Worm (Caenorhabditis elegans): ENCODE data around the gene F19C6.3.

The F19C6.3 gene

DNA sequence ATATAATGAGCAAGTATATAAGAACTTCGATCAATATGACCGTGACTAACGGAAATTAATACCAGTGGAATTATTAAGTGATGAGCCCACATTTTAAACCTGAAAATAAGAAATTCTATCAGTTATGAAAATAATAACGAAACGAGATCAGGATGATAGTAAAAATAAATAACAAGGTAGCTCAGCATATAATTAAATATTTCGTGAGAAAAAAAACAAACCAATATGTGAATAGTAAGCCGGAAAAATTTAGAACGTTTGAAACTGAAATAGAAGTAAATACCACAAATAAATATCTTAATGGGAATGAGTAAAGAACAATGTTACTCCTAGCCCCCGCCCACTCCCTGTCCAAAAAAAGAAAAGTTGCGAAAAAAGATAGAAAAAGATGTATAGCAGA lies at the start of gene F19C6.3:
Gene F19C6.3, minus strand, starts transcription at position 101 of the 400 bp plus-strand sequence.
- TF ChIP-seq nhr-237 (tag; optimal IDR thresholded peaks at IDR 0.05): no peak
- TF ChIP-seq sdz-12 (GFP tag; optimal IDR thresholded peaks at IDR 0.05): no peak
- TF ChIP-seq ZK337.2 (GFP tag; IDR thresholded peaks at IDR 0.05): no peak
- TF ChIP-seq F10B5.3 (tag; optimal IDR thresholded peaks at IDR 0.05): no peak
- TF ChIP-seq snpc-1.2 (GFP tag; IDR thresholded peaks at IDR 0.05): no peak
- TF ChIP-seq egl-27 (tag; optimal IDR thresholded peaks at IDR 0.05): no peak
- no peak for TF ChIP-seq nhr-76 (tag; optimal IDR thresholded peaks at IDR 0.05)
- no peak for TF ChIP-seq arid-1 (GFP tag; conservative IDR thresholded peaks at IDR 0.05)
- no peak for TF ChIP-seq lsy-2 (tag; optimal IDR thresholded peaks at IDR 0.05)
- TF ChIP-seq lin-29 (GFP tag; IDR thresholded peaks at IDR 0.05): no peak
- TF ChIP-seq T20F7.1 (GFP tag; optimal IDR thresholded peaks at IDR 0.05): no peak
- no peak for TF ChIP-seq nhr-10 (tag; optimal IDR thresholded peaks at IDR 0.05)
- no peak for TF ChIP-seq ceh-28 (tag; optimal IDR thresholded peaks at IDR 0.05)
- no peak for TF ChIP-seq nhr-25 (tag; optimal IDR thresholded peaks at IDR 0.05; ENCODE audit: borderline replicate concordance, insufficient read depth)
- no peak for TF ChIP-seq lin-1 (GFP tag; IDR thresholded peaks at IDR 0.05)
- no peak for TF ChIP-seq cey-2 (tag; optimal IDR thresholded peaks at IDR 0.05; ENCODE audit: borderline replicate concordance, insufficient read depth)
- TF ChIP-seq F26F4.8 (GFP tag; conservative IDR thresholded peaks at IDR 0.05): no peak
- TF ChIP-seq nhr-102 (tag; optimal IDR thresholded peaks at IDR 0.05): no peak

DNA sequence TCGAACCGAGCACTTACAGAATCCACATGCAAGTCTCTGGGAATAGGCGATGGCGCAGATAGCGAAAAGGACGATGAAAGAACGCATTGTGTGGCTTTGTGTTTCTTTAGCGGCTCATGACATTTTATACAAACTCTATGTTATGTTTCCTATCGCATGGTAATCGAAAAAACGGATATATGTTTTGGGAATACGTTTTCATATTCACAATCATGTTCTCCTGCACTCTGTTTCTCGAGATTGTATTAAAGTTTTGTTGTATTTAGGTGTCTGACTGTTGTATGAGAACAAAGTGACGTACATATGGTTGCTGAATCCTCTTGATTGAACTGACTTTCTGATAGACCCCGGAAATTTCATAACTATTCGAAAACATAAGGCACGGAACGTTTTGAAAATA lies 49.8 kb upstream of the F19C6.3 start, which contains the start of gene ZC373.2:
Gene ZC373.2, minus strand, starts transcription at position 101 of the 400 bp plus-strand sequence.
- TF ChIP-seq dmd-8 (GFP tag; IDR thresholded peaks at IDR 0.05): no peak
- no peak for TF ChIP-seq snpc-1.2 (GFP tag; IDR thresholded peaks at IDR 0.05)
- TF ChIP-seq hif-1 (tag; optimal IDR thresholded peaks at IDR 0.05): no peak
- TF ChIP-seq lin-13 (GFP tag; optimal IDR thresholded peaks at IDR 0.05): no peak
- TF ChIP-seq F44E2.7 (GFP tag; IDR thresholded peaks at IDR 0.05): no peak
- TF ChIP-seq set-16 (GFP tag; IDR thresholded peaks at IDR 0.05): no peak
- TF ChIP-seq gei-8 (GFP tag; optimal IDR thresholded peaks at IDR 0.05): no peak
- TF ChIP-seq sdz-12 (GFP tag; optimal IDR thresholded peaks at IDR 0.05): no peak
- TF ChIP-seq zip-2 (tag; optimal IDR thresholded peaks at IDR 0.05): no peak
- TF ChIP-seq lir-3 (tag; optimal IDR thresholded peaks at IDR 0.05): no peak
- no peak for TF ChIP-seq ztf-11 (tag; optimal IDR thresholded peaks at IDR 0.05)
- TF ChIP-seq lin-15B (tag; optimal IDR thresholded peaks at IDR 0.05): no peak
- TF ChIP-seq lin-39 (tag; optimal IDR thresholded peaks at IDR 0.05): no peak
- no peak for TF ChIP-seq tag-97 (GFP tag; IDR thresholded peaks at IDR 0.05)
- TF ChIP-seq duxl-1 (tag; optimal IDR thresholded peaks at IDR 0.05; ENCODE audit: poor library complexity): no peak
- TF ChIP-seq nhr-6 (tag; optimal IDR thresholded peaks at IDR 0.05): no peak
- no peak for TF ChIP-seq mep-1 (tag; optimal IDR thresholded peaks at IDR 0.05)
- TF ChIP-seq lin-1 (GFP tag; IDR thresholded peaks at IDR 0.05): no peak

DNA sequence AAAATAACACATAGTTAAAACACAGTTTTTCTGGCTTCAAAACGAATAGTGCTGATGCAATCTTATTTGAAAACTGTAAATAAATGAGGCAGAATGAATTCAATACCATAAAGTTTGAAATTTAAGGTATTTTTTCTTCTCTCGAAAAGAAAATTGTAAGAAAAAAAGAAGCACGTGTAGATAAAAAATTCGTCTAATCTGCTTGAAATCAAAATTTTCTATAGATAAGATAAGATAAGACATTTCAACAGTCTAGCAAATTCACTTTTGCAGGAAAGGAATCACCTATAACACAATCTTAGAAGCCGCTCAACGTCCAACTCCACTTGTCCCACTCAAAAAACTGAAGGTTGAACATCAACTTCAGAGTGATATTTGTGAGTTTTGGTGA lies 45.8 kb upstream of the F19C6.3 start:
- peak in 1 of 2 experiments; percentile 16 for TF ChIP-seq lsy-2 (tag; optimal IDR thresholded peaks at IDR 0.05)
- no peak for TF ChIP-seq daf-16 (GFP tag; optimal IDR thresholded peaks at IDR 0.05)
- TF ChIP-seq daf-16 (tag; optimal IDR thresholded peaks at IDR 0.05): no peak
- peak; percentile 55 for TF ChIP-seq dmd-6 (GFP tag; IDR thresholded peaks at IDR 0.05)
- peak; percentile 65 for TF ChIP-seq mxl-3 (GFP tag; optimal IDR thresholded peaks at IDR 0.05)
- TF ChIP-seq mdt-29 (GFP tag; IDR thresholded peaks at IDR 0.05): no peak
- TF ChIP-seq aha-1 (tag): peak; percentile 13
- no peak for TF ChIP-seq R02D3.7 (tag; optimal IDR thresholded peaks at IDR 0.05)
- peak; percentile 18 for TF ChIP-seq T20F7.1 (GFP tag; optimal IDR thresholded peaks at IDR 0.05)
- no peak for TF ChIP-seq F10B5.3 (tag; optimal IDR thresholded peaks at IDR 0.05)
- TF ChIP-seq pqm-1 (tag; optimal IDR thresholded peaks at IDR 0.05): no peak
- no peak for TF ChIP-seq unc-130 (GFP tag; optimal IDR thresholded peaks at IDR 0.05)
- no peak for TF ChIP-seq hmg-1.1 (GFP tag; IDR thresholded peaks at IDR 0.05)
- no peak for TF ChIP-seq lin-1 (GFP tag; IDR thresholded peaks at IDR 0.05)
- TF ChIP-seq mep-1 (tag; optimal IDR thresholded peaks at IDR 0.05): no peak
- TF ChIP-seq mxl-2 (GFP tag; conservative IDR thresholded peaks at IDR 0.05): no peak
- TF ChIP-seq spr-1 (tag; optimal IDR thresholded peaks at IDR 0.05): no peak
- no peak for TF ChIP-seq arid-1 (GFP tag; conservative IDR thresholded peaks at IDR 0.05)
- TF ChIP-seq nhr-102 (tag; optimal IDR thresholded peaks at IDR 0.05): peak; percentile 2
- TF ChIP-seq dve-1 (tag; optimal IDR thresholded peaks at IDR 0.05; ENCODE audit: insufficient read depth): peak; percentile 25
- no peak for TF ChIP-seq nhr-6 (tag; optimal IDR thresholded peaks at IDR 0.05)
- no peak for TF ChIP-seq daf-19 (GFP tag; conservative IDR thresholded peaks at IDR 0.05)
